Fruit fly (Drosophila melanogaster) whole organism, embryonic: ENCODE measurements around the gene trx.

Experiments used
- Antp ChIP-seq: fragments of 200-800 bp; sonication (Bioruptor generic); optimal IDR thresholded peaks from 3 replicates; lab custom pipeline; 2016; ENCODE audit warnings: missing biosample characterization, missing genetic modification characterization
- CG10462 ChIP-seq: fragments of 200-800 bp; sonication (Bioruptor generic); optimal IDR thresholded peaks from 2 replicates; lab custom pipeline; 2016; ENCODE audit warnings: missing biosample characterization, missing genetic modification characterization
- CG10654 ChIP-seq: fragments of 200-800 bp; sonication (Bioruptor generic); optimal IDR thresholded peaks from 2 replicates; lab custom pipeline; 2016; ENCODE audit warnings: missing biosample characterization, missing genetic modification characterization
- CG11504 ChIP-seq: fragments of 200-800 bp; sonication (Bioruptor generic); optimal IDR thresholded peaks from 3 replicates; lab custom pipeline; 2019; ENCODE audit warnings: missing biosample characterization, mild to moderate bottlenecking, missing genetic modification characterization, moderate library complexity
- CG11696 ChIP-seq: fragments of 200-800 bp; sonication (Bioruptor generic); IDR thresholded peaks from 2 replicates; pipeline ENCODE4 v1.3.6; 2022; ENCODE audit warnings: missing biosample characterization, missing genetic modification characterization
- CG12071 ChIP-seq: fragments of 200-800 bp; sonication (Bioruptor generic); optimal IDR thresholded peaks from 3 replicates; lab custom pipeline; 2018; ENCODE audit warnings: missing biosample characterization, mild to moderate bottlenecking, missing genetic modification characterization
- CG12769 ChIP-seq: fragments of 200-800 bp; sonication (Bioruptor generic); optimal IDR thresholded peaks from 2 replicates; lab custom pipeline; 2019; ENCODE audit warnings: missing biosample characterization, mild to moderate bottlenecking, missing genetic modification characterization, moderate library complexity
- CG13894 ChIP-seq: fragments of 200-800 bp; sonication (Bioruptor generic); optimal IDR thresholded peaks from 3 replicates; lab custom pipeline; 2018; ENCODE audit warnings: missing biosample characterization, mild to moderate bottlenecking, missing genetic modification characterization, moderate library complexity
- CG14050 ChIP-seq: fragments of 200-800 bp; sonication (Bioruptor generic); IDR thresholded peaks from 3 replicates; pipeline ENCODE4 v1.3.6; 2022; ENCODE audit warnings: missing biosample characterization, missing genetic modification characterization
- CG17359 ChIP-seq: fragments of 200-800 bp; sonication (Bioruptor generic); optimal IDR thresholded peaks from 3 replicates; lab custom pipeline; 2018; ENCODE audit warnings: missing biosample characterization, mild to moderate bottlenecking, missing genetic modification characterization, moderate library complexity
- CG17361 ChIP-seq: fragments of 200-800 bp; sonication (Bioruptor generic); IDR thresholded peaks from 3 replicates; pipeline ENCODE4 v1.3.6; 2022; ENCODE audit warnings: missing biosample characterization, missing genetic modification characterization
- CG18262 ChIP-seq: fragments of 200-800 bp; optimal IDR thresholded peaks from 3 replicates; lab custom pipeline; 2019; ENCODE audit warnings: missing biosample characterization, mild to moderate bottlenecking, missing genetic modification characterization, moderate library complexity
- CG18619 ChIP-seq: fragments of 200-800 bp; sonication (Bioruptor generic); optimal IDR thresholded peaks from 3 replicates; lab custom pipeline; 2017; ENCODE audit warnings: missing biosample characterization, mild to moderate bottlenecking, missing genetic modification characterization
- CG2129 ChIP-seq: fragments of 200-800 bp; sonication (Bioruptor generic); IDR thresholded peaks from 2 replicates; pipeline ENCODE4 v1.3.6; 2022; ENCODE audit warnings: missing biosample characterization, missing genetic modification characterization; ENCODE audit not compliant: partially characterized antibody
- CG2712 ChIP-seq: fragments of 200-800 bp; optimal IDR thresholded peaks from 3 replicates; lab custom pipeline; 2019; ENCODE audit warnings: missing biosample characterization, mild to moderate bottlenecking, missing genetic modification characterization, moderate library complexity
- CG31365 ChIP-seq: fragments of 200-800 bp; sonication (Bioruptor generic); optimal IDR thresholded peaks from 2 replicates; lab custom pipeline; 2018; ENCODE audit warnings: missing biosample characterization, mild to moderate bottlenecking, missing genetic modification characterization
- CG3995 ChIP-seq: fragments of 200-800 bp; sonication (Bioruptor generic); optimal IDR thresholded peaks from 3 replicates; lab custom pipeline; 2016; ENCODE audit warnings: missing biosample characterization, missing genetic modification characterization
- CG5245 ChIP-seq: fragments of 200-800 bp; sonication (Bioruptor generic); optimal IDR thresholded peaks from 3 replicates; lab custom pipeline; 2016; ENCODE audit warnings: missing biosample characterization, missing genetic modification characterization
- CG6813 ChIP-seq: fragments of 200-800 bp; sonication (Bioruptor generic); optimal IDR thresholded peaks from 2 replicates; lab custom pipeline; 2017; ENCODE audit warnings: missing biosample characterization, missing genetic modification characterization, mild to moderate bottlenecking, moderate library complexity, missing genetic modification reagents
- CG7928 ChIP-seq: fragments of 200-800 bp; sonication (Bioruptor generic); optimal IDR thresholded peaks from 2 replicates; lab custom pipeline; 2017; ENCODE audit warnings: missing biosample characterization, mild to moderate bottlenecking, missing genetic modification characterization
- CG9609 ChIP-seq: fragments of 200-800 bp; sonication (Bioruptor generic); optimal IDR thresholded peaks from 3 replicates; lab custom pipeline; 2016; ENCODE audit warnings: missing biosample characterization, missing genetic modification characterization
- CG9797 ChIP-seq: fragments of 200-800 bp; sonication (Bioruptor generic); optimal IDR thresholded peaks from 3 replicates; lab custom pipeline; 2018; ENCODE audit warnings: missing biosample characterization, mild to moderate bottlenecking, missing genetic modification characterization
- CG9876 ChIP-seq: fragments of 200-800 bp; sonication (Bioruptor generic); optimal IDR thresholded peaks from 2 replicates; lab custom pipeline; 2016; ENCODE audit warnings: missing biosample characterization, missing genetic modification characterization
- CrebB ChIP-seq: fragments of 200-800 bp; sonication (Bioruptor generic); optimal IDR thresholded peaks from 3 replicates; lab custom pipeline; 2018; ENCODE audit warnings: missing biosample characterization, mild to moderate bottlenecking, missing genetic modification characterization
- Dad ChIP-seq: fragments of 200-800 bp; sonication (Bioruptor generic); optimal IDR thresholded peaks from 3 replicates; lab custom pipeline; 2016; ENCODE audit warnings: missing biosample characterization, missing genetic modification characterization
- Dip2 ChIP-seq: fragments of 200-800 bp; sonication (Bioruptor generic); IDR thresholded peaks from 2 replicates; pipeline ENCODE4 v1.3.6; 2022; ENCODE audit warnings: missing biosample characterization, missing genetic modification characterization
- HmgD ChIP-seq: fragments of 200-800 bp; sonication (Bioruptor generic); optimal IDR thresholded peaks from 3 replicates; lab custom pipeline; 2016; ENCODE audit warnings: missing biosample characterization, missing genetic modification characterization
- Hr78 ChIP-seq, 2 experiments: fragments of 200-800 bp in 1 of 2; fragments of >200 bp in 1 of 2; sonication (Bioruptor generic) in 1 of 2; optimal IDR thresholded peaks; 2 replicates each; lab custom pipeline; 2017 to 2019; ENCODE audit warnings: missing biosample characterization in 2 of 2, missing genetic modification characterization in 2 of 2, mild to moderate bottlenecking in 1 of 2, moderate library complexity in 1 of 2
- MTF-1 ChIP-seq: fragments of 200-800 bp; sonication (Bioruptor generic); optimal IDR thresholded peaks from 2 replicates; lab custom pipeline; 2018; ENCODE audit warnings: missing biosample characterization, mild to moderate bottlenecking, missing genetic modification characterization, borderline replicate concordance
- Max ChIP-seq: fragments of 200-800 bp; sonication (Bioruptor generic); optimal IDR thresholded peaks from 2 replicates; lab custom pipeline; 2016; ENCODE audit warnings: missing biosample characterization, mild to moderate bottlenecking, missing genetic modification characterization
- Ptx1 ChIP-seq: fragments of 200-800 bp; sonication (Bioruptor generic); IDR thresholded peaks from 2 replicates; pipeline ENCODE4 v1.3.6; 2022; ENCODE audit warnings: missing biosample characterization, missing genetic modification characterization
- Sox100B ChIP-seq: fragments of 200-800 bp; sonication (Bioruptor generic); optimal IDR thresholded peaks from 3 replicates; lab custom pipeline; 2018; ENCODE audit warnings: missing biosample characterization, mild to moderate bottlenecking, missing genetic modification characterization
- Sry-δ ChIP-seq: fragments of 200-800 bp; sonication (Bioruptor generic); optimal IDR thresholded peaks from 2 replicates; lab custom pipeline; 2016; ENCODE audit warnings: missing biosample characterization, missing genetic modification characterization
- Xbp1 ChIP-seq: fragments of 200-800 bp; sonication (Bioruptor generic); optimal IDR thresholded peaks from 3 replicates; lab custom pipeline; 2016; ENCODE audit warnings: missing biosample characterization, mild to moderate bottlenecking, missing genetic modification characterization
- ase ChIP-seq: fragments of 200-800 bp; sonication (Bioruptor generic); IDR thresholded peaks from 3 replicates; pipeline ENCODE4 v1.3.6; 2022; ENCODE audit warnings: missing biosample characterization, missing genetic modification characterization
- bcd ChIP-seq: fragments of 200-800 bp; sonication (Bioruptor generic); optimal IDR thresholded peaks from 2 replicates; lab custom pipeline; 2017; ENCODE audit warnings: missing biosample characterization, mild to moderate bottlenecking, missing genetic modification characterization
- bigmax ChIP-seq: fragments of 200-800 bp; sonication (Bioruptor generic); optimal IDR thresholded peaks from 2 replicates; lab custom pipeline; 2018; ENCODE audit warnings: missing biosample characterization, mild to moderate bottlenecking, missing genetic modification characterization
- cas ChIP-seq: fragments of 200-800 bp; sonication (Bioruptor generic); IDR thresholded peaks from 2 replicates; pipeline ENCODE4 v1.3.6; 2022; ENCODE audit warnings: missing biosample characterization, missing genetic modification characterization
- caup ChIP-seq: fragments of 200-800 bp; sonication (Bioruptor generic); optimal IDR thresholded peaks from 3 replicates; lab custom pipeline; 2017; ENCODE audit warnings: missing biosample characterization, mild to moderate bottlenecking, missing genetic modification characterization, moderate library complexity; ENCODE audit not compliant: severe bottlenecking
- disco-r ChIP-seq: fragments of 200-800 bp; sonication (Bioruptor generic); optimal IDR thresholded peaks from 2 replicates; lab custom pipeline; 2016; ENCODE audit warnings: missing biosample characterization, missing genetic modification characterization
- eyg ChIP-seq: fragments of 200-800 bp; sonication (Bioruptor generic); optimal IDR thresholded peaks from 3 replicates; lab custom pipeline; 2016; ENCODE audit warnings: missing biosample characterization, missing genetic modification characterization
- fd3F ChIP-seq: fragments of 200-800 bp; sonication (Bioruptor generic); optimal IDR thresholded peaks from 2 replicates; lab custom pipeline; 2018; ENCODE audit warnings: missing biosample characterization, mild to moderate bottlenecking, missing genetic modification characterization, moderate library complexity
- gcm2 ChIP-seq: fragments of 200-800 bp; sonication (Bioruptor generic); optimal IDR thresholded peaks from 2 replicates; lab custom pipeline; 2016; ENCODE audit warnings: missing biosample characterization, missing genetic modification characterization
- nmo ChIP-seq: fragments of 200-800 bp; sonication (Bioruptor generic); optimal IDR thresholded peaks from 2 replicates; lab custom pipeline; 2018; ENCODE audit warnings: missing biosample characterization, mild to moderate bottlenecking, missing genetic modification characterization, moderate library complexity
- pfk ChIP-seq: fragments of 200-800 bp; sonication (Bioruptor generic); optimal IDR thresholded peaks from 2 replicates; lab custom pipeline; 2018; ENCODE audit warnings: missing biosample characterization, mild to moderate bottlenecking, missing genetic modification characterization, moderate library complexity
- phol ChIP-seq: fragments of 200-800 bp; sonication (Bioruptor generic); optimal IDR thresholded peaks from 3 replicates; lab custom pipeline; 2018; ENCODE audit warnings: missing biosample characterization, mild to moderate bottlenecking, missing genetic modification characterization, moderate library complexity
- sima ChIP-seq: fragments of 200-800 bp; sonication (Bioruptor generic); optimal IDR thresholded peaks from 2 replicates; lab custom pipeline; 2016; ENCODE audit warnings: missing biosample characterization, missing genetic modification characterization
- slbo ChIP-seq: fragments of 200-800 bp; sonication (Bioruptor generic); IDR thresholded peaks from 2 replicates; pipeline ENCODE4 v1.3.6; 2022; ENCODE audit warnings: missing biosample characterization, missing genetic modification characterization
- sna ChIP-seq: fragments of 200-800 bp; sonication (Bioruptor generic); IDR thresholded peaks from 2 replicates; pipeline ENCODE4 v1.3.6; 2022; ENCODE audit warnings: missing biosample characterization, missing genetic modification characterization; ENCODE audit not compliant: partially characterized antibody
- tup ChIP-seq: fragments of 200-800 bp; sonication (Bioruptor generic); optimal IDR thresholded peaks from 2 replicates; lab custom pipeline; 2016; ENCODE audit warnings: missing biosample characterization, mild to moderate bottlenecking, missing genetic modification characterization, moderate library complexity
- wdn ChIP-seq: fragments of 200-800 bp; sonication (Bioruptor generic); IDR thresholded peaks from 2 replicates; pipeline ENCODE4 v1.3.6; 2022; ENCODE audit warnings: missing biosample characterization, missing genetic modification characterization

The trx gene

dm6 chr3R:14299891-14300290 is 13.2 kb upstream of the trx start (continued):
- TF ChIP-seq Xbp1 (GFP tag; lab: Kevin White, UChicago) (no peak), cas (GFP tag; lab: Robert Waterston, UW) (no peak), nmo (GFP tag; lab: Kevin White, UChicago) (no peak), slbo (no peak), Antp (no peak), CG12769 (tag; lab: Kevin White, UChicago) (no peak), fd3F (GFP tag; lab: Kevin White, UChicago) (no peak), phol (tag; lab: Kevin White, UChicago) (no peak), MTF-1 (GFP tag; lab: Kevin White, UChicago) (peak; percentile 57), CG9876 (GFP tag; lab: Kevin White, UChicago) (no peak), Dad (GFP tag; lab: Kevin White, UChicago) (no peak), CG9797 (GFP tag; lab: Kevin White, UChicago) (no peak), CG2712 (tag; lab: Kevin White, UChicago) (peak; percentile 31), CG12071 (GFP tag; lab: Kevin White, UChicago) (peak; percentile 80), CG18262 (tag; lab: Kevin White, UChicago) (peak; percentile 40), ase (GFP tag; lab: Robert Waterston, UW) (no peak), Max (no peak), disco-r (GFP tag; lab: Kevin White, UChicago) (no peak), gcm2 (GFP tag; lab: Kevin White, UChicago) (no peak), sima (GFP tag; lab: Kevin White, UChicago) (no peak), HmgD (GFP tag; lab: Kevin White, UChicago) (no peak), bcd (GFP tag; lab: Kevin White, UChicago) (peak; percentile 5), caup (GFP tag; lab: Kevin White, UChicago) (no peak), CG9609 (GFP tag; lab: Kevin White, UChicago) (no peak), pfk (GFP tag; lab: Kevin White, UChicago) (no peak), CG3995 (GFP tag; lab: Kevin White, UChicago) (no peak), eyg (no peak), CG10654 (no peak), Sox100B (peak; percentile 65), CG31365 (peak; percentile 71), sna (no peak), CG17361 (no peak), CG5245 (GFP tag; lab: Kevin White, UChicago) (no peak), CG11504 (no peak), CG17359 (peak; percentile 58), Hr78 (GFP tag; optimal IDR thresholded peaks at IDR 0.05; lab: Kevin White, UChicago) (peak in 1 of 2 experiments; percentile 49), CG10462 (GFP tag; lab: Kevin White, UChicago) (no peak), CG18619 (GFP tag; lab: Kevin White, UChicago) (no peak), wdn (GFP tag; lab: Robert Waterston, UW) (no peak), Sry-δ (no peak), CG7928 (GFP tag; lab: Kevin White, UChicago) (no peak), CG6813 (GFP tag; lab: Kevin White, UChicago) (peak; percentile 76), CG14050 (no peak), Ptx1 (GFP tag; lab: Robert Waterston, UW) (no peak), tup (no peak), bigmax (GFP tag; lab: Kevin White, UChicago) (peak; percentile 5), CrebB (tag; lab: Kevin White, UChicago) (peak; percentile 16), Dip2 (GFP tag; lab: Robert Waterston, UW) (no peak), CG13894 (tag; lab: Kevin White, UChicago) (no peak), CG11696 (no peak), CG2129 (no peak)
